Fruit fly (Drosophila melanogaster) whole organism, adult: ENCODE results near the gene hng3.
A peak's percentile ranks its signal among the peaks of the same experiment; 100 is the strongest.

Source experiments
- CG11617 ChIP-seq: fragments of 200-800 bp; sonication (Bioruptor generic); optimal IDR thresholded peaks from 2 replicates; lab custom pipeline; 2017; ENCODE audit warnings: mild to moderate bottlenecking, missing biosample characterization, missing genetic modification reagents, missing genetic modification characterization
- CG12768 ChIP-seq: fragments of 200-800 bp; sonication (Bioruptor generic); optimal IDR thresholded peaks from 2 replicates; lab custom pipeline; 2017; ENCODE audit warnings: missing biosample characterization, missing genetic modification characterization, mild to moderate bottlenecking, moderate library complexity, missing genetic modification reagents
- CG14711 ChIP-seq: fragments of 200-800 bp; sonication (Bioruptor generic); optimal IDR thresholded peaks from 2 replicates; lab custom pipeline; 2018; ENCODE audit warnings: missing biosample characterization, mild to moderate bottlenecking, missing genetic modification characterization, moderate library complexity
- CG1620 ChIP-seq: fragments of 200-800 bp; sonication (Bioruptor generic); optimal IDR thresholded peaks from 2 replicates; lab custom pipeline; 2016; ENCODE audit warnings: missing biosample characterization, missing genetic modification characterization
- CG33017 ChIP-seq: fragments of 200-800 bp; sonication (Bioruptor generic); optimal IDR thresholded peaks from 2 replicates; lab custom pipeline; 2018; ENCODE audit warnings: missing biosample characterization, mild to moderate bottlenecking, missing genetic modification characterization, moderate library complexity
- CG5204 ChIP-seq: fragments of 200-800 bp; sonication (Bioruptor generic); optimal IDR thresholded peaks from 2 replicates; lab custom pipeline; 2016; ENCODE audit warnings: missing biosample characterization, missing genetic modification characterization
- CG7045 ChIP-seq: fragments of 200-800 bp; sonication (Bioruptor generic); optimal IDR thresholded peaks from 2 replicates; lab custom pipeline; 2017; ENCODE audit warnings: missing biosample characterization, mild to moderate bottlenecking, missing genetic modification characterization
- CG7101 ChIP-seq: fragments of 200-800 bp; sonication (Bioruptor generic); optimal IDR thresholded peaks from 2 replicates; lab custom pipeline; 2018; ENCODE audit warnings: missing biosample characterization, mild to moderate bottlenecking, missing genetic modification characterization, moderate library complexity
- Clk ChIP-seq: fragments of 200-800 bp; sonication (Bioruptor generic); optimal IDR thresholded peaks from 2 replicates; lab custom pipeline; 2017; ENCODE audit warnings: missing biosample characterization, missing genetic modification characterization
- Crg-1 ChIP-seq: fragments of 200-800 bp; sonication (Bioruptor generic); optimal IDR thresholded peaks from 2 replicates; lab custom pipeline; 2016; ENCODE audit warnings: missing biosample characterization, missing genetic modification characterization
- Hr96 ChIP-seq: fragments of 200-800 bp; sonication (Bioruptor generic); optimal IDR thresholded peaks from 2 replicates; lab custom pipeline; 2016; ENCODE audit warnings: missing biosample characterization, missing genetic modification characterization
- bab1 ChIP-seq: fragments of 200-800 bp; sonication (Bioruptor generic); optimal IDR thresholded peaks from 3 replicates; lab custom pipeline; 2019; ENCODE audit warnings: missing biosample characterization, mild to moderate bottlenecking, missing genetic modification characterization, moderate library complexity
- cic ChIP-seq: fragments of 200-800 bp; sonication (Bioruptor generic); optimal IDR thresholded peaks from 2 replicates; lab custom pipeline; 2017; ENCODE audit warnings: missing biosample characterization, mild to moderate bottlenecking, missing genetic modification characterization, moderate library complexity
- cnc ChIP-seq, 2 experiments: fragments of >200 bp; optimal IDR thresholded peaks; 2 replicates each; lab custom pipeline; 2017
- kay ChIP-seq: fragments of 200-800 bp; sonication (Bioruptor generic); peaks from one replicate; lab custom pipeline; 2016; ENCODE audit warnings: missing biosample characterization, missing genetic modification characterization, borderline replicate concordance
- ovo ChIP-seq: fragments of 200-800 bp; sonication (Bioruptor generic); optimal IDR thresholded peaks from 2 replicates; lab custom pipeline; 2016; ENCODE audit warnings: missing biosample characterization, missing genetic modification characterization
- pad ChIP-seq: fragments of 200-800 bp; sonication (Bioruptor generic); optimal IDR thresholded peaks from 3 replicates; lab custom pipeline; 2017; ENCODE audit warnings: missing biosample characterization, missing genetic modification characterization, mild to moderate bottlenecking, moderate library complexity, missing genetic modification reagents
- tj ChIP-seq: fragments of 200-800 bp; sonication (Bioruptor generic); optimal IDR thresholded peaks from 3 replicates; lab custom pipeline; 2017; ENCODE audit warnings: missing biosample characterization, mild to moderate bottlenecking, missing genetic modification characterization, moderate library complexity
- toe ChIP-seq: fragments of 200-800 bp; sonication (Bioruptor generic); optimal IDR thresholded peaks from 2 replicates; lab custom pipeline; 2016; ENCODE audit warnings: missing biosample characterization, missing genetic modification characterization

hng3 gene

dm6 chr3L:747008-747407 lies 8.3 kb downstream of the hng3 start:
- TF ChIP-seq CG7045 (GFP tag; lab: Kevin White, UChicago) (no peak), pad (no peak), kay (GFP tag; lab: Kevin White, UChicago) (peak; percentile 6), CG7101 (tag; lab: Kevin White, UChicago) (no peak)

- TF ChIP-seq CG1620 (GFP tag; lab: Kevin White, UChicago) = no peak
- no peak for TF ChIP-seq Hr96 (GFP tag; lab: Kevin White, UChicago)
- TF ChIP-seq CG11617 (GFP tag; lab: Kevin White, UChicago) = no peak
- TF ChIP-seq cic (GFP tag; lab: Kevin White, UChicago) = no peak
- TF ChIP-seq CG33017 (tag; lab: Kevin White, UChicago) = no peak
- no peak for TF ChIP-seq CG5204
- no peak for TF ChIP-seq bab1 (GFP tag; lab: Kevin White, UChicago)
Measured at dm6 chr3L:746345-746932, 8.8 kb downstream of the hng3 start.

dm6 chr3L:745222-745942 lies 9.9 kb downstream of the hng3 start:
- TF ChIP-seq CG7045 (GFP tag; lab: Kevin White, UChicago) = no peak
- TF ChIP-seq Hr96 (GFP tag; lab: Kevin White, UChicago) = no peak
- TF ChIP-seq cnc (optimal IDR thresholded peaks at IDR 0.05; lab: Kevin White, UChicago) = no peak
- no peak for TF ChIP-seq Crg-1 (GFP tag; lab: Kevin White, UChicago)
- TF ChIP-seq CG11617 (GFP tag; lab: Kevin White, UChicago) = no peak
- TF ChIP-seq tj = no peak
- no peak for TF ChIP-seq toe (GFP tag; lab: Kevin White, UChicago)
- no peak for TF ChIP-seq cic (GFP tag; lab: Kevin White, UChicago)
- no peak for TF ChIP-seq CG7101 (tag; lab: Kevin White, UChicago)
- TF ChIP-seq kay (GFP tag; lab: Kevin White, UChicago) = no peak
- no peak for TF ChIP-seq Clk (GFP tag; lab: Kevin White, UChicago)
- TF ChIP-seq bab1 (GFP tag; lab: Kevin White, UChicago) = no peak
- TF ChIP-seq CG14711 = no peak

dm6 chr3L:744290-744804 lies 10.9 kb downstream of the hng3 start:
- TF ChIP-seq pad (no peak), cnc (optimal IDR thresholded peaks at IDR 0.05; lab: Kevin White, UChicago) (no peak), CG7101 (tag; lab: Kevin White, UChicago) (no peak), kay (GFP tag; lab: Kevin White, UChicago) (no peak), Clk (GFP tag; lab: Kevin White, UChicago) (no peak), cic (GFP tag; lab: Kevin White, UChicago) (no peak), ovo (GFP tag; lab: Kevin White, UChicago) (no peak), CG1620 (GFP tag; lab: Kevin White, UChicago) (no peak), CG14711 (no peak), toe (GFP tag; lab: Kevin White, UChicago) (no peak)

dm6 chr3L:743155-743554 lies 12.1 kb downstream of the hng3 start:
- TF ChIP-seq CG1620 (GFP tag; lab: Kevin White, UChicago) (no peak), tj (no peak), CG33017 (tag; lab: Kevin White, UChicago) (no peak), kay (GFP tag; lab: Kevin White, UChicago) (no peak), CG12768 (no peak), pad (no peak), CG14711 (no peak), cic (GFP tag; lab: Kevin White, UChicago) (no peak), CG5204 (no peak), ovo (GFP tag; lab: Kevin White, UChicago) (no peak)

dm6 chr3L:742389-742951 lies 12.8 kb downstream of the hng3 start:
- TF ChIP-seq bab1 (GFP tag; lab: Kevin White, UChicago) (no peak), CG14711 (no peak), Crg-1 (GFP tag; lab: Kevin White, UChicago) (no peak), CG7101 (tag; lab: Kevin White, UChicago) (no peak)

dm6 chr3L:741687-742086 lies 13.6 kb downstream of the hng3 start:
- no peak for TF ChIP-seq CG1620 (GFP tag; lab: Kevin White, UChicago)
- no peak for TF ChIP-seq CG14711
- TF ChIP-seq CG7045 (GFP tag; lab: Kevin White, UChicago) = no peak
- TF ChIP-seq ovo (GFP tag; lab: Kevin White, UChicago) = no peak
- TF ChIP-seq Clk (GFP tag; lab: Kevin White, UChicago) = no peak
- no peak for TF ChIP-seq cnc (optimal IDR thresholded peaks at IDR 0.05; lab: Kevin White, UChicago)
- no peak for TF ChIP-seq bab1 (GFP tag; lab: Kevin White, UChicago)
- no peak for TF ChIP-seq cic (GFP tag; lab: Kevin White, UChicago)
- TF ChIP-seq CG33017 (tag; lab: Kevin White, UChicago) = no peak
- TF ChIP-seq CG7101 (tag; lab: Kevin White, UChicago) = no peak
